Fruit fly (Drosophila melanogaster): Measurements from ENCODE around the gene Set8.

Set8 gene

dm6 chr3R:14286320-14287190 is 29.3 kb upstream of the Set8 start, which contains the start of gene trx (continued):
- TF ChIP-seq cato (GFP tag; optimal IDR thresholded peaks at IDR 0.05; ENCODE audit: borderline replicate concordance), result no peak
- no peak for TF ChIP-seq CG1602 (GFP tag; optimal IDR thresholded peaks at IDR 0.05)
- TF ChIP-seq Mes4 (GFP tag; optimal IDR thresholded peaks at IDR 0.05), result no peak
- TF ChIP-seq az2 (GFP tag; optimal IDR thresholded peaks at IDR 0.05), result no peak
- TF ChIP-seq CG1529 (GFP tag; optimal IDR thresholded peaks at IDR 0.05), result no peak
- TF ChIP-seq Dip3 (GFP tag; optimal IDR thresholded peaks at IDR 0.05), result no peak
- TF ChIP-seq gsb-n (tag; optimal IDR thresholded peaks at IDR 0.05), result no peak
- TF ChIP-seq unc-4 (GFP tag; IDR thresholded peaks at IDR 0.05; ENCODE audit: partially characterized antibody), result no peak
- no peak for TF ChIP-seq scrt (GFP tag; optimal IDR thresholded peaks at IDR 0.05)
- no peak for TF ChIP-seq Side (GFP tag; optimal IDR thresholded peaks at IDR 0.05)
- peak; percentile 27 for TF ChIP-seq CG10147 (GFP tag; optimal IDR thresholded peaks at IDR 0.05)
- TF ChIP-seq pan (optimal IDR thresholded peaks at IDR 0.05), result no peak
- TF ChIP-seq pan (GFP tag; optimal IDR thresholded peaks at IDR 0.05 in 1 of 2, IDR thresholded peaks at IDR 0.05 in 1 of 2), result no peak
- TF ChIP-seq p53 (GFP tag; optimal IDR thresholded peaks at IDR 0.05), result peak; percentile 33
- TF ChIP-seq TFAM (GFP tag; optimal IDR thresholded peaks at IDR 0.05), result no peak
- no peak for TF ChIP-seq CG4730 (GFP tag; IDR thresholded peaks at IDR 0.05)
- no peak for TF ChIP-seq ara (GFP tag; IDR thresholded peaks at IDR 0.05)
- TF ChIP-seq CG2199 (GFP tag; IDR thresholded peaks at IDR 0.05), result no peak
- no peak for TF ChIP-seq mam (GFP tag; optimal IDR thresholded peaks at IDR 0.05)
- TF ChIP-seq CG12219 (GFP tag; optimal IDR thresholded peaks at IDR 0.05), result no peak
- peak; percentile 90 for TF ChIP-seq nerfin-1 (tag; optimal IDR thresholded peaks at IDR 0.05)
- TF ChIP-seq Spps (tag; optimal IDR thresholded peaks at IDR 0.05), result no peak
- TF ChIP-seq CG3065 (GFP tag; optimal IDR thresholded peaks at IDR 0.05), result no peak
- TF ChIP-seq onecut (GFP tag; IDR thresholded peaks at IDR 0.05), result no peak
- no peak for TF ChIP-seq HLH3B (GFP tag; IDR thresholded peaks at IDR 0.05)
- TF ChIP-seq esg (GFP tag; conservative IDR thresholded peaks at IDR 0.05), result no peak
- no peak for TF ChIP-seq CG3281 (GFP tag; optimal IDR thresholded peaks at IDR 0.05)
- TF ChIP-seq CG9727 (GFP tag; optimal IDR thresholded peaks at IDR 0.05), result no peak
- TF ChIP-seq al (GFP tag; IDR thresholded peaks at IDR 0.05), result no peak
- no peak for TF ChIP-seq CG3995 (GFP tag; optimal IDR thresholded peaks at IDR 0.05)
- TF ChIP-seq CG2202 (tag; optimal IDR thresholded peaks at IDR 0.05), result peak; percentile 23
- TF ChIP-seq wor (GFP tag; IDR thresholded peaks at IDR 0.05), result no peak
- TF ChIP-seq CG31388 (GFP tag; optimal IDR thresholded peaks at IDR 0.05), result no peak
- no peak for TF ChIP-seq fu2 (GFP tag; optimal IDR thresholded peaks at IDR 0.05)
- no peak for TF ChIP-seq CG11695 (GFP tag; IDR thresholded peaks at IDR 0.05)
- TF ChIP-seq sisA (GFP tag; IDR thresholded peaks at IDR 0.05), result no peak
- no peak for TF ChIP-seq Dref (GFP tag; IDR thresholded peaks at IDR 0.05)
- TF ChIP-seq CG8924 (tag; optimal IDR thresholded peaks at IDR 0.05), result peak; percentile 63
- no peak for TF ChIP-seq Meics (GFP tag; optimal IDR thresholded peaks at IDR 0.05)
- peak; percentile 28 for TF ChIP-seq CG7271 (tag; optimal IDR thresholded peaks at IDR 0.05)
- no peak for TF ChIP-seq wdn (GFP tag; IDR thresholded peaks at IDR 0.05)
- no peak for TF ChIP-seq CG9437 (GFP tag; optimal IDR thresholded peaks at IDR 0.05)
- TF ChIP-seq CG8281 (tag; optimal IDR thresholded peaks at IDR 0.05), result no peak
- no peak for TF ChIP-seq cas (GFP tag; IDR thresholded peaks at IDR 0.05)
- no peak for TF ChIP-seq CG5953 (GFP tag; IDR thresholded peaks at IDR 0.05)
- no peak for TF ChIP-seq sug (tag; optimal IDR thresholded peaks at IDR 0.05)
- no peak for TF ChIP-seq ttk (GFP tag; IDR thresholded peaks at IDR 0.05)
- TF ChIP-seq CG42726 (GFP tag; IDR thresholded peaks at IDR 0.05; ENCODE audit: partially characterized antibody), result no peak
- no peak for TF ChIP-seq CG10959 (GFP tag; IDR thresholded peaks at IDR 0.05)
- TF ChIP-seq pum (GFP tag; optimal IDR thresholded peaks at IDR 0.05), result no peak
- TF ChIP-seq CG18599 (GFP tag; optimal IDR thresholded peaks at IDR 0.05), result no peak

Measured in whole organism, embryonic.